Fruit fly (Drosophila melanogaster): ENCODE results near the gene vn.

- TF ChIP-seq br (GFP tag; optimal IDR thresholded peaks at IDR 0.05) (no peak), usp (GFP tag; optimal IDR thresholded peaks at IDR 0.05) (no peak), Hr83 (GFP tag; optimal IDR thresholded peaks at IDR 0.05; ENCODE audit: poor library complexity, severe bottlenecking) (no peak), CG9705 (GFP tag; optimal IDR thresholded peaks at IDR 0.05) (no peak), h (GFP tag; optimal IDR thresholded peaks at IDR 0.05) (peak; percentile 13), GATAd (GFP tag; optimal IDR thresholded peaks at IDR 0.05) (no peak), foxo (GFP tag; optimal IDR thresholded peaks at IDR 0.05) (no peak), Abd-B (GFP tag; optimal IDR thresholded peaks at IDR 0.05) (no peak), pan (optimal IDR thresholded peaks at IDR 0.05) (no peak), dmrt93B (GFP tag; optimal IDR thresholded peaks at IDR 0.05) (no peak), sage (GFP tag; optimal IDR thresholded peaks at IDR 0.05) (no peak), CrebA (GFP tag; optimal IDR thresholded peaks at IDR 0.05; ENCODE audit: borderline replicate concordance) (no peak), Sp1 (GFP tag; optimal IDR thresholded peaks at IDR 0.05) (no peak), Dfd (GFP tag; optimal IDR thresholded peaks at IDR 0.05) (no peak)
Observed at dm6 chr3L:5821506-5821905, 24.0 kb downstream of the vn start.

All from whole organism, wandering third instar larva.